Worm (Caenorhabditis elegans) whole organism, L3 larva: ENCODE measurements around the gene rei-2.

Source experiments
- R02D3.7 ChIP-seq: fragments of 150-350 bp; optimal IDR thresholded peaks from 2 replicates; lab custom pipeline; 2014; ENCODE audit warnings: missing biosample characterization, missing genetic modification characterization
- ZK546.5 ChIP-seq: sonication (generic microtip); optimal IDR thresholded peaks from 2 replicates; lab custom pipeline; 2017; ENCODE audit warnings: missing biosample characterization, missing genetic modification characterization
- ama-1 ChIP-seq: fragments of 150-350 bp; optimal IDR thresholded peaks from 2 replicates; lab custom pipeline; 2018
- ceh-16 ChIP-seq: sonication (generic microtip); optimal IDR thresholded peaks from 2 replicates; lab custom pipeline; 2017; ENCODE audit warnings: missing biosample characterization, missing genetic modification characterization
- ceh-28 ChIP-seq: fragments of 150-350 bp; optimal IDR thresholded peaks from 2 replicates; lab custom pipeline; 2014; ENCODE audit warnings: missing biosample characterization, missing genetic modification reagents, missing genetic modification characterization
- ceh-82 ChIP-seq: fragments of 150-350 bp; optimal IDR thresholded peaks from 2 replicates; lab custom pipeline; 2014; ENCODE audit warnings: missing biosample characterization, missing genetic modification characterization
- daf-12 ChIP-seq: fragments of 150-350 bp; optimal IDR thresholded peaks from 2 replicates; lab custom pipeline; 2014; ENCODE audit warnings: missing biosample characterization, missing genetic modification reagents, missing genetic modification characterization
- egl-27 ChIP-seq: sonication (generic microtip); optimal IDR thresholded peaks from 4 replicates; lab custom pipeline; 2017; ENCODE audit warnings: missing biosample characterization, missing genetic modification reagents, missing genetic modification characterization
- egl-5 ChIP-seq: fragments of 150-350 bp; optimal IDR thresholded peaks from 2 replicates; lab custom pipeline; 2017; ENCODE audit warnings: missing biosample characterization, missing genetic modification reagents, missing genetic modification characterization, inconsistent platforms
- elt-1 ChIP-seq: fragments of 150-350 bp; optimal IDR thresholded peaks from 2 replicates; lab custom pipeline; 2014; ENCODE audit warnings: missing biosample characterization, missing genetic modification characterization
- elt-2 ChIP-seq: sonication (generic microtip); optimal IDR thresholded peaks from 2 replicates; lab custom pipeline; 2016; ENCODE audit warnings: missing genetic modification reagents, mild to moderate bottlenecking, missing genetic modification characterization, missing compliant biosample characterization
- elt-3 ChIP-seq, 3 experiments: fragments of 150-350 bp in 1 of 3; sonication (generic microtip) in 2 of 3; optimal IDR thresholded peaks; 2 replicates in 2 of 3; 4 replicates in 1 of 3; lab custom pipeline; 2014 to 2017; ENCODE audit warnings: missing biosample characterization in 3 of 3, missing genetic modification characterization in 3 of 3
- eor-1 ChIP-seq, 2 experiments: fragments of 150-350 bp; optimal IDR thresholded peaks; 2 replicates each; lab custom pipeline; 2014 to 2018; ENCODE audit warnings: missing biosample characterization in 2 of 2, missing genetic modification characterization in 2 of 2
- fkh-10 ChIP-seq: sonication (generic microtip); optimal IDR thresholded peaks from 2 replicates; lab custom pipeline; 2017; ENCODE audit warnings: missing biosample characterization, missing genetic modification reagents, missing genetic modification characterization
- fkh-2 ChIP-seq: fragments of 150-350 bp; optimal IDR thresholded peaks from 2 replicates; lab custom pipeline; 2014; ENCODE audit warnings: missing biosample characterization, missing genetic modification reagents, missing genetic modification characterization
- hmg-11 ChIP-seq: sonication (generic microtip); optimal IDR thresholded peaks from 2 replicates; lab custom pipeline; 2016; ENCODE audit warnings: missing genetic modification characterization, missing compliant biosample characterization
- jun-1 ChIP-seq: fragments of 150-350 bp; optimal IDR thresholded peaks from 2 replicates; lab custom pipeline; 2014; ENCODE audit warnings: missing biosample characterization, missing genetic modification reagents, missing genetic modification characterization
- lin-15B ChIP-seq: fragments of 150-350 bp; optimal IDR thresholded peaks from 2 replicates; lab custom pipeline; 2014; ENCODE audit warnings: missing biosample characterization, missing genetic modification characterization
- lin-39 ChIP-seq: fragments of 150-350 bp; optimal IDR thresholded peaks from 2 replicates; lab custom pipeline; 2018; ENCODE audit warnings: missing biosample characterization, missing genetic modification reagents, missing genetic modification characterization
- lsy-12 ChIP-seq: sonication (generic microtip); optimal IDR thresholded peaks from 2 replicates; lab custom pipeline; 2016; ENCODE audit warnings: mild to moderate bottlenecking, missing genetic modification characterization, missing compliant biosample characterization
- mdl-1 ChIP-seq: fragments of 150-350 bp; optimal IDR thresholded peaks from 2 replicates; lab custom pipeline; 2014; ENCODE audit warnings: missing biosample characterization, missing genetic modification characterization
- mml-1 ChIP-seq: fragments of 150-350 bp; sonication (generic microtip); optimal IDR thresholded peaks from 3 replicates; lab custom pipeline; 2014; ENCODE audit warnings: missing biosample characterization, missing genetic modification characterization
- nfya-1 ChIP-seq: sonication (generic microtip); optimal IDR thresholded peaks from 2 replicates; lab custom pipeline; 2017; ENCODE audit warnings: missing genetic modification characterization, mild to moderate bottlenecking, missing compliant biosample characterization, antibody characterized with exemption, moderate library complexity; ENCODE audit not compliant: insufficient read depth
- nhr-11 ChIP-seq: fragments of 150-350 bp; optimal IDR thresholded peaks from 2 replicates; lab custom pipeline; 2014; ENCODE audit warnings: missing biosample characterization, missing genetic modification characterization
- nhr-12 ChIP-seq: fragments of 150-350 bp; optimal IDR thresholded peaks from 2 replicates; lab custom pipeline; 2014; ENCODE audit warnings: missing biosample characterization, missing genetic modification characterization
- nhr-23 ChIP-seq: fragments of 150-350 bp; optimal IDR thresholded peaks from 2 replicates; lab custom pipeline; 2014; ENCODE audit warnings: missing biosample characterization, missing genetic modification reagents, missing genetic modification characterization
- nhr-237 ChIP-seq: fragments of 150-350 bp; optimal IDR thresholded peaks from 2 replicates; lab custom pipeline; 2014; ENCODE audit warnings: missing biosample characterization, missing genetic modification characterization
- nhr-25 ChIP-seq: sonication (generic microtip); optimal IDR thresholded peaks from 2 replicates; lab custom pipeline; 2017; ENCODE audit warnings: missing biosample characterization, missing genetic modification characterization
- nhr-28 ChIP-seq: fragments of 150-350 bp; optimal IDR thresholded peaks from 2 replicates; lab custom pipeline; 2014; ENCODE audit warnings: missing biosample characterization, missing genetic modification characterization
- nhr-43 ChIP-seq: sonication (generic microtip); optimal IDR thresholded peaks from 2 replicates; lab custom pipeline; 2016; ENCODE audit warnings: mild to moderate bottlenecking, missing genetic modification characterization, missing compliant biosample characterization; ENCODE audit not compliant: poor library complexity, severe bottlenecking
- nhr-67 ChIP-seq: fragments of 150-350 bp; optimal IDR thresholded peaks from 2 replicates; lab custom pipeline; 2014; ENCODE audit warnings: missing biosample characterization, missing genetic modification characterization
- pha-4 ChIP-seq: fragments of 150-350 bp; optimal IDR thresholded peaks from 2 replicates; lab custom pipeline; 2014; ENCODE audit warnings: missing biosample characterization, missing genetic modification reagents, missing genetic modification characterization
- pqm-1 ChIP-seq: fragments of 150-350 bp; optimal IDR thresholded peaks from 2 replicates; lab custom pipeline; 2017; ENCODE audit warnings: missing biosample characterization, missing genetic modification characterization, inconsistent platforms
- sea-2 ChIP-seq: fragments of 150-350 bp; sonication (generic microtip); optimal IDR thresholded peaks from 4 replicates; lab custom pipeline; 2014; ENCODE audit warnings: missing biosample characterization, missing genetic modification reagents, missing genetic modification characterization
- tbx-2 ChIP-seq: sonication (generic microtip); optimal IDR thresholded peaks from 2 replicates; lab custom pipeline; 2016; ENCODE audit warnings: mild to moderate bottlenecking, missing genetic modification characterization, missing compliant biosample characterization
- unc-62 ChIP-seq: fragments of 150-350 bp; sonication (generic microtip); optimal IDR thresholded peaks from 4 replicates; lab custom pipeline; 2014; ENCODE audit warnings: missing biosample characterization, missing genetic modification reagents, missing genetic modification characterization
- zag-1 ChIP-seq: fragments of 150-350 bp; optimal IDR thresholded peaks from 2 replicates; lab custom pipeline; 2014; ENCODE audit warnings: missing biosample characterization, missing genetic modification characterization
- ztf-11 ChIP-seq: fragments of 150-350 bp; optimal IDR thresholded peaks from 2 replicates; lab custom pipeline; 2014; ENCODE audit warnings: missing biosample characterization, missing genetic modification characterization
- ztf-4 ChIP-seq: fragments of 150-350 bp; optimal IDR thresholded peaks from 2 replicates; lab custom pipeline; 2014; ENCODE audit warnings: missing biosample characterization, missing genetic modification characterization

Gene rei-2

ce11 chrX:1123471-1123870 is 35.5 kb upstream of the rei-2 start:
- TF ChIP-seq nhr-28 (tag; lab: Kevin White, UChicago): no peak
- TF ChIP-seq nhr-237 (tag; lab: Kevin White, UChicago): no peak
- no peak for TF ChIP-seq R02D3.7 (tag; lab: Kevin White, UChicago)
- TF ChIP-seq hmg-11 (tag; lab: Kevin White, UChicago): no peak
- peak; percentile 3 for TF ChIP-seq nhr-25
- no peak for TF ChIP-seq mdl-1 (tag; lab: Kevin White, UChicago)

ce11 chrX:1122198-1122597 is 34.2 kb upstream of the rei-2 start:
- TF ChIP-seq nhr-25: peak; percentile 14
- no peak for TF ChIP-seq hmg-11 (tag; lab: Kevin White, UChicago)
- no peak for TF ChIP-seq ztf-4 (tag; lab: Kevin White, UChicago)
- no peak for TF ChIP-seq jun-1 (tag; lab: Kevin White, UChicago)
- no peak for TF ChIP-seq nhr-11 (tag; lab: Kevin White, UChicago)
- TF ChIP-seq lin-39 (tag; lab: Kevin White, UChicago): peak; percentile 28
- TF ChIP-seq ztf-11 (tag; lab: Kevin White, UChicago): no peak
- no peak for TF ChIP-seq ZK546.5 (tag; lab: Kevin White, UChicago)
- TF ChIP-seq nhr-43: no peak
- no peak for TF ChIP-seq tbx-2 (tag; lab: Kevin White, UChicago)
- no peak for TF ChIP-seq eor-1 (tag; optimal IDR thresholded peaks at IDR 0.05; lab: Kevin White, UChicago)
- no peak for TF ChIP-seq egl-27 (tag; lab: Kevin White, UChicago)
- peak; percentile 87 for TF ChIP-seq elt-1 (tag; lab: Kevin White, UChicago)
- no peak for TF ChIP-seq pqm-1 (tag; lab: Kevin White, UChicago)
- TF ChIP-seq daf-12: no peak
- TF ChIP-seq lsy-12: no peak
- TF ChIP-seq nhr-23 (tag; lab: Kevin White, UChicago): no peak
- TF ChIP-seq zag-1 (tag; lab: Kevin White, UChicago): no peak
- no peak for TF ChIP-seq fkh-2
- no peak for TF ChIP-seq mml-1 (tag; lab: Kevin White, UChicago)
- no peak for TF ChIP-seq pha-4 (tag; lab: Kevin White, UChicago)
- TF ChIP-seq sea-2 (GFP tag; lab: Kevin White, UChicago): no peak
- no peak for TF ChIP-seq nhr-12 (tag; lab: Kevin White, UChicago)
- TF ChIP-seq lin-15B: no peak
- no peak for TF ChIP-seq nhr-67 (tag; lab: Kevin White, UChicago)
- TF ChIP-seq egl-5: peak; percentile 64
- no peak for TF ChIP-seq elt-2 (tag; lab: Kevin White, UChicago)
- peak; percentile 61 for TF ChIP-seq nfya-1 (tag; lab: Kevin White, UChicago)
- no peak for TF ChIP-seq nhr-237 (tag; lab: Kevin White, UChicago)
- TF ChIP-seq ama-1 (lab: Kevin White, UChicago): peak; percentile 7
- TF ChIP-seq ceh-16 (tag; lab: Kevin White, UChicago): no peak
- TF ChIP-seq unc-62 (GFP tag; lab: Kevin White, UChicago): peak; percentile 18
- no peak for TF ChIP-seq fkh-10 (GFP tag; lab: Kevin White, UChicago)
- TF ChIP-seq, all 47 proteins: peak for 7

ce11 chrX:1121575-1121974 is 33.6 kb upstream of the rei-2 start:
- TF ChIP-seq ceh-28: no peak
- no peak for TF ChIP-seq daf-12
- no peak for TF ChIP-seq lsy-12
- no peak for TF ChIP-seq ceh-82
- TF ChIP-seq elt-3 (tag; optimal IDR thresholded peaks at IDR 0.05; lab: Kevin White, UChicago): no peak
- TF ChIP-seq nhr-237 (tag; lab: Kevin White, UChicago): no peak
- no peak for TF ChIP-seq fkh-10 (GFP tag; lab: Kevin White, UChicago)
- no peak for TF ChIP-seq eor-1 (tag; optimal IDR thresholded peaks at IDR 0.05; lab: Kevin White, UChicago)
- TF ChIP-seq unc-62 (GFP tag; lab: Kevin White, UChicago): no peak
- TF ChIP-seq ztf-4 (tag; lab: Kevin White, UChicago): no peak
- TF ChIP-seq hmg-11 (tag; lab: Kevin White, UChicago): no peak
- no peak for TF ChIP-seq nhr-67 (tag; lab: Kevin White, UChicago)
- no peak for TF ChIP-seq elt-2 (tag; lab: Kevin White, UChicago)
